Fruit fly (Drosophila melanogaster) whole organism, embryonic: ENCODE measurements around the gene qjt.

Experiments
- CG1024 ChIP-seq: fragments of 200-800 bp; sonication (Bioruptor generic); IDR thresholded peaks from 2 replicates; pipeline ENCODE4 v1.3.6; 2022; ENCODE audit warnings: missing biosample characterization, missing genetic modification characterization
- CG11398 ChIP-seq: fragments of 200-800 bp; sonication (Bioruptor generic); optimal IDR thresholded peaks from 2 replicates; lab custom pipeline; 2016; ENCODE audit warnings: missing biosample characterization, missing genetic modification characterization
- CG11456 ChIP-seq: fragments of 200-800 bp; sonication (Bioruptor generic); IDR thresholded peaks from 3 replicates; pipeline ENCODE4 v1.3.6; 2022; ENCODE audit warnings: missing biosample characterization, missing genetic modification characterization
- CG12155 ChIP-seq: fragments of 200-800 bp; sonication (Bioruptor generic); optimal IDR thresholded peaks from 3 replicates; lab custom pipeline; 2016; ENCODE audit warnings: missing biosample characterization, missing genetic modification characterization
- CG14965 ChIP-seq: fragments of 200-800 bp; sonication (Bioruptor generic); optimal IDR thresholded peaks from 2 replicates; lab custom pipeline; 2016; ENCODE audit warnings: missing biosample characterization, missing genetic modification characterization, borderline replicate concordance
- CG15269 ChIP-seq: fragments of 200-800 bp; sonication (Bioruptor generic); optimal IDR thresholded peaks from 2 replicates; lab custom pipeline; 2018; ENCODE audit warnings: missing biosample characterization, mild to moderate bottlenecking, missing genetic modification characterization, moderate library complexity
- CG17186 ChIP-seq: fragments of 200-800 bp; sonication (Bioruptor generic); optimal IDR thresholded peaks from 3 replicates; lab custom pipeline; 2017; ENCODE audit warnings: missing biosample characterization, missing genetic modification reagents, missing genetic modification characterization
- CG17912 ChIP-seq: fragments of 200-800 bp; sonication (Bioruptor generic); optimal IDR thresholded peaks from 2 replicates; lab custom pipeline; 2018; ENCODE audit warnings: missing biosample characterization, mild to moderate bottlenecking, missing genetic modification characterization
- CG2116 ChIP-seq: fragments of 200-800 bp; sonication (Bioruptor generic); optimal IDR thresholded peaks from 3 replicates; lab custom pipeline; 2018; ENCODE audit warnings: missing biosample characterization, mild to moderate bottlenecking, missing genetic modification characterization
- CG2712 ChIP-seq: fragments of 200-800 bp; optimal IDR thresholded peaks from 3 replicates; lab custom pipeline; 2019; ENCODE audit warnings: missing biosample characterization, mild to moderate bottlenecking, missing genetic modification characterization, moderate library complexity
- CG3065 ChIP-seq: fragments of 200-800 bp; sonication (Bioruptor generic); optimal IDR thresholded peaks from 2 replicates; lab custom pipeline; 2016; ENCODE audit warnings: missing biosample characterization, missing genetic modification characterization
- CG33557 ChIP-seq: fragments of 200-800 bp; sonication (Bioruptor generic); optimal IDR thresholded peaks from 2 replicates; lab custom pipeline; 2019; ENCODE audit warnings: missing biosample characterization, mild to moderate bottlenecking, missing genetic modification characterization, moderate library complexity
- CG34422 ChIP-seq: fragments of 200-800 bp; sonication (Bioruptor generic); IDR thresholded peaks from 3 replicates; pipeline ENCODE4 v1.3.6; 2022; ENCODE audit warnings: missing biosample characterization, missing genetic modification characterization
- CG3838 ChIP-seq: fragments of 200-800 bp; sonication (Bioruptor generic); optimal IDR thresholded peaks from 3 replicates; lab custom pipeline; 2016; ENCODE audit warnings: missing biosample characterization, missing genetic modification characterization
- CG4730 ChIP-seq: fragments of 200-800 bp; sonication (Bioruptor generic); IDR thresholded peaks from 2 replicates; pipeline ENCODE4 v1.3.6; 2022; ENCODE audit warnings: missing biosample characterization, missing genetic modification characterization
- CG5180 ChIP-seq: fragments of 200-800 bp; sonication (Bioruptor generic); optimal IDR thresholded peaks from 3 replicates; lab custom pipeline; 2017; ENCODE audit warnings: missing biosample characterization, missing genetic modification characterization, mild to moderate bottlenecking, moderate library complexity, missing genetic modification reagents
- CG6254 ChIP-seq: fragments of 200-800 bp; sonication (Bioruptor generic); optimal IDR thresholded peaks from 3 replicates; lab custom pipeline; 2017; ENCODE audit warnings: mild to moderate bottlenecking, missing biosample characterization, missing genetic modification reagents, missing genetic modification characterization
- CG7928 ChIP-seq: fragments of 200-800 bp; sonication (Bioruptor generic); optimal IDR thresholded peaks from 2 replicates; lab custom pipeline; 2017; ENCODE audit warnings: missing biosample characterization, mild to moderate bottlenecking, missing genetic modification characterization
- CG9215 ChIP-seq: fragments of 200-800 bp; sonication (Bioruptor generic); IDR thresholded peaks from 2 replicates; pipeline ENCODE4 v1.3.6; 2022; ENCODE audit warnings: missing biosample characterization, missing genetic modification characterization
- CG9727 ChIP-seq: fragments of 200-800 bp; sonication (Bioruptor generic); optimal IDR thresholded peaks from 3 replicates; lab custom pipeline; 2017; ENCODE audit warnings: missing biosample characterization, mild to moderate bottlenecking, missing genetic modification characterization
- D ChIP-seq, 2 experiments: fragments of 200-800 bp in 1 of 2; fragments of >200 bp in 1 of 2; sonication (Bioruptor generic) in 1 of 2; optimal IDR thresholded peaks; 2 replicates in 1 of 2; 3 replicates in 1 of 2; lab custom pipeline; 2017; ENCODE audit warnings: mild to moderate bottlenecking in 1 of 2, missing biosample characterization in 1 of 2, missing genetic modification characterization in 1 of 2, missing genetic modification reagents in 1 of 2
- Doc2 ChIP-seq: fragments of 200-800 bp; sonication (Bioruptor generic); IDR thresholded peaks from 2 replicates; pipeline ENCODE4 v1.3.6; 2022; ENCODE audit warnings: missing biosample characterization, missing genetic modification characterization
- Hr78 ChIP-seq, 2 experiments: fragments of 200-800 bp in 1 of 2; fragments of >200 bp in 1 of 2; sonication (Bioruptor generic) in 1 of 2; optimal IDR thresholded peaks; 2 replicates each; lab custom pipeline; 2017 to 2019; ENCODE audit warnings: missing biosample characterization in 2 of 2, missing genetic modification characterization in 2 of 2, mild to moderate bottlenecking in 1 of 2, moderate library complexity in 1 of 2
- Nf-YC ChIP-seq: fragments of 200-800 bp; optimal IDR thresholded peaks from 3 replicates; lab custom pipeline; 2019; ENCODE audit warnings: missing biosample characterization, mild to moderate bottlenecking, missing genetic modification characterization, moderate library complexity
- Sox102F ChIP-seq: fragments of 200-800 bp; sonication (Bioruptor generic); optimal IDR thresholded peaks from 2 replicates; lab custom pipeline; 2018; ENCODE audit warnings: missing biosample characterization, mild to moderate bottlenecking, missing genetic modification characterization, moderate library complexity
- Ssrp ChIP-seq: fragments of 200-800 bp; sonication (Bioruptor generic); optimal IDR thresholded peaks from 2 replicates; lab custom pipeline; 2018; ENCODE audit warnings: missing biosample characterization, mild to moderate bottlenecking, missing genetic modification characterization, moderate library complexity
- ap ChIP-seq: fragments of 200-800 bp; sonication (Bioruptor generic); IDR thresholded peaks from 2 replicates; pipeline ENCODE4 v1.3.6; 2022; ENCODE audit warnings: missing biosample characterization, missing genetic modification characterization
- ash1 ChIP-seq: fragments of 200-800 bp; sonication (Bioruptor generic); optimal IDR thresholded peaks from 2 replicates; lab custom pipeline; 2018; ENCODE audit warnings: missing biosample characterization, mild to moderate bottlenecking, missing genetic modification characterization
- cad ChIP-seq: fragments of >200 bp; optimal IDR thresholded peaks from 2 replicates; lab custom pipeline; 2017; ENCODE audit warnings: missing biosample characterization, missing genetic modification characterization
- corto ChIP-seq: fragments of 200-800 bp; sonication (Bioruptor generic); optimal IDR thresholded peaks from 2 replicates; lab custom pipeline; 2016; ENCODE audit warnings: missing biosample characterization, mild to moderate bottlenecking, missing genetic modification characterization, moderate library complexity
- croc ChIP-seq: fragments of 200-800 bp; sonication (Bioruptor generic); conservative IDR thresholded peaks from 3 replicates; pipeline ENCODE4 v1.3.6; 2022; ENCODE audit warnings: missing biosample characterization, missing genetic modification characterization
- dati ChIP-seq: fragments of 200-800 bp; sonication (Bioruptor generic); IDR thresholded peaks from 2 replicates; pipeline ENCODE4 v1.3.6; 2022; ENCODE audit warnings: missing biosample characterization, missing genetic modification characterization
- dimm ChIP-seq: fragments of 200-800 bp; sonication (Bioruptor generic); IDR thresholded peaks from 2 replicates; pipeline ENCODE4 v1.3.6; 2022; ENCODE audit warnings: missing biosample characterization, missing genetic modification characterization
- disco-r ChIP-seq: fragments of 200-800 bp; sonication (Bioruptor generic); optimal IDR thresholded peaks from 2 replicates; lab custom pipeline; 2016; ENCODE audit warnings: missing biosample characterization, missing genetic modification characterization
- dmrt99B ChIP-seq: fragments of 200-800 bp; sonication (Bioruptor generic); optimal IDR thresholded peaks from 2 replicates; lab custom pipeline; 2018; ENCODE audit warnings: missing biosample characterization, mild to moderate bottlenecking, missing genetic modification characterization, moderate library complexity
- en ChIP-seq: fragments of 200-800 bp; sonication (Bioruptor generic); optimal IDR thresholded peaks from 2 replicates; lab custom pipeline; 2016; ENCODE audit warnings: missing biosample characterization, missing genetic modification characterization
- exex ChIP-seq: fragments of 200-800 bp; sonication (Bioruptor generic); optimal IDR thresholded peaks from 4 replicates; lab custom pipeline; 2018; ENCODE audit warnings: missing biosample characterization, mild to moderate bottlenecking, missing genetic modification characterization, moderate library complexity
- ftz-f1 ChIP-seq: fragments of 200-800 bp; sonication (Bioruptor generic); optimal IDR thresholded peaks from 2 replicates; lab custom pipeline; 2016; ENCODE audit warnings: missing biosample characterization, missing genetic modification characterization
- jumu ChIP-seq: fragments of 200-800 bp; sonication (Bioruptor generic); optimal IDR thresholded peaks from 3 replicates; lab custom pipeline; 2016; ENCODE audit warnings: missing biosample characterization, missing genetic modification characterization
- ken ChIP-seq: fragments of 200-800 bp; sonication (Bioruptor generic); IDR thresholded peaks from 3 replicates; pipeline ENCODE4 v1.3.6; 2022; ENCODE audit warnings: missing biosample characterization, missing genetic modification characterization
- knrl ChIP-seq: fragments of 200-800 bp; sonication (Bioruptor generic); IDR thresholded peaks from 3 replicates; pipeline ENCODE4 v1.3.6; 2022; ENCODE audit warnings: missing biosample characterization, missing genetic modification characterization; ENCODE audit not compliant: partially characterized antibody
- lab ChIP-seq: fragments of 200-800 bp; sonication (Bioruptor generic); optimal IDR thresholded peaks from 3 replicates; lab custom pipeline; 2017; ENCODE audit warnings: missing biosample characterization, missing genetic modification characterization, mild to moderate bottlenecking, moderate library complexity, missing genetic modification reagents
- pb ChIP-seq: fragments of 200-800 bp; sonication (Bioruptor generic); optimal IDR thresholded peaks from 3 replicates; lab custom pipeline; 2016; ENCODE audit warnings: missing biosample characterization, missing genetic modification characterization
- ranshi ChIP-seq: fragments of 200-800 bp; sonication (Bioruptor generic); IDR thresholded peaks from 2 replicates; pipeline ENCODE4 v1.3.6; 2022; ENCODE audit warnings: missing biosample characterization, missing genetic modification characterization
- repo ChIP-seq: fragments of 200-800 bp; sonication (Bioruptor generic); optimal IDR thresholded peaks from 2 replicates; lab custom pipeline; 2016; ENCODE audit warnings: missing biosample characterization, missing genetic modification characterization
- scrt ChIP-seq: fragments of 200-800 bp; sonication (Bioruptor generic); optimal IDR thresholded peaks from 2 replicates; lab custom pipeline; 2018; ENCODE audit warnings: missing biosample characterization, mild to moderate bottlenecking, missing genetic modification characterization, moderate library complexity
- stwl ChIP-seq: fragments of 200-800 bp; sonication (Bioruptor generic); optimal IDR thresholded peaks from 3 replicates; lab custom pipeline; 2018; ENCODE audit warnings: missing biosample characterization, mild to moderate bottlenecking, missing genetic modification characterization, moderate library complexity
- zfh1 ChIP-seq: fragments of 200-800 bp; sonication (Bioruptor generic); IDR thresholded peaks from 3 replicates; pipeline ENCODE4 v1.3.6; 2022; ENCODE audit warnings: missing biosample characterization, missing genetic modification characterization

qjt gene

dm6 chr3L:17486794-17487726, 8.2 kb downstream of the qjt start, which contains the start of gene Oatp74D (continued):
- TF ChIP-seq CG1024 (GFP tag; lab: Robert Waterston, UW): no peak
- peak; percentile 58 for TF ChIP-seq dmrt99B (tag; lab: Kevin White, UChicago)
- peak; percentile 63 for TF ChIP-seq CG9727 (GFP tag; lab: Kevin White, UChicago)
- no peak for TF ChIP-seq D (optimal IDR thresholded peaks at IDR 0.05; lab: Kevin White, UChicago)
- peak; percentile 63 for TF ChIP-seq D (GFP tag; optimal IDR thresholded peaks at IDR 0.05; lab: Kevin White, UChicago)
- TF ChIP-seq repo (GFP tag; lab: Kevin White, UChicago): no peak
- peak; percentile 39 for TF ChIP-seq scrt (GFP tag; lab: Kevin White, UChicago)
- TF ChIP-seq ranshi: peak; percentile 31; the same call in 1 of the 2 replicates
- TF ChIP-seq dati (GFP tag; lab: Robert Waterston, UW): no peak
- peak; percentile 36 for TF ChIP-seq exex (tag; lab: Kevin White, UChicago)
- TF ChIP-seq CG15269 (tag; lab: Kevin White, UChicago): peak; percentile 5
- no peak for TF ChIP-seq croc (GFP tag; lab: Robert Waterston, UW)
- TF ChIP-seq ftz-f1 (GFP tag; lab: Kevin White, UChicago): peak; percentile 74
- no peak for TF ChIP-seq ash1 (GFP tag; lab: Kevin White, UChicago)
- TF ChIP-seq CG9215: no peak
- TF ChIP-seq corto (GFP tag; lab: Kevin White, UChicago): no peak
- peak; percentile 72 for TF ChIP-seq lab (GFP tag; lab: Kevin White, UChicago)
- TF ChIP-seq zfh1 (GFP tag; lab: Robert Waterston, UW): peak; percentile 30; the same call in 2 of the 3 replicates
- TF ChIP-seq CG4730 (GFP tag; lab: Robert Waterston, UW): no peak
- TF ChIP-seq CG3065 (GFP tag; lab: Kevin White, UChicago): no peak
- TF ChIP-seq CG34422: peak; percentile 58; the same call in 1 of the 3 replicates
- TF ChIP-seq CG11398: peak; percentile 3
- no peak for TF ChIP-seq CG14965 (GFP tag; lab: Kevin White, UChicago)
- TF ChIP-seq CG3838 (GFP tag; lab: Kevin White, UChicago): peak; percentile 41
- TF ChIP-seq en (GFP tag; lab: Kevin White, UChicago): no peak
- TF ChIP-seq ap (GFP tag; lab: Robert Waterston, UW): no peak
- TF ChIP-seq cad (GFP tag; lab: Kevin White, UChicago): no peak
- TF ChIP-seq CG2712 (tag; lab: Kevin White, UChicago): peak; percentile 5
- peak; percentile 44 for TF ChIP-seq jumu
- peak; percentile 34 for TF ChIP-seq CG2116 (GFP tag; lab: Kevin White, UChicago)
- no peak for TF ChIP-seq CG11456 (GFP tag; lab: Robert Waterston, UW)
- peak; percentile 61 for TF ChIP-seq CG17912 (GFP tag; lab: Kevin White, UChicago)
- TF ChIP-seq CG33557: peak; percentile 74
- TF ChIP-seq CG6254: peak; percentile 52
- TF ChIP-seq dimm (GFP tag; lab: Robert Waterston, UW): no peak
- peak in 1 of 2 experiments; percentile 13 for TF ChIP-seq Hr78 (GFP tag; optimal IDR thresholded peaks at IDR 0.05; lab: Kevin White, UChicago)
- peak; percentile 18 for TF ChIP-seq Sox102F (GFP tag; lab: Kevin White, UChicago)
- no peak for TF ChIP-seq disco-r
- peak; percentile 11 for TF ChIP-seq CG12155 (GFP tag; lab: Kevin White, UChicago)
- TF ChIP-seq CG5180 (GFP tag; lab: Kevin White, UChicago): peak; percentile 56
- TF ChIP-seq Doc2 (GFP tag; lab: Robert Waterston, UW): no peak
- TF ChIP-seq pb (GFP tag; lab: Kevin White, UChicago): peak; percentile 18
- TF ChIP-seq Nf-YC (tag; lab: Kevin White, UChicago): peak; percentile 68
- peak; percentile 60 for TF ChIP-seq CG17186 (GFP tag; lab: Kevin White, UChicago)
- TF ChIP-seq stwl (tag; lab: Kevin White, UChicago): no peak
- no peak for TF ChIP-seq Ssrp (tag; lab: Kevin White, UChicago)
- TF ChIP-seq CG7928: no peak
- TF ChIP-seq knrl: no peak
- no peak for TF ChIP-seq ken (GFP tag; lab: Robert Waterston, UW)
